Worm (Caenorhabditis elegans): ENCODE measurements around the gene flr-1.

Gene flr-1

ce11 chrX:13444267-13444666, 12.1 kb downstream of the flr-1 start (continued):
- TF ChIP-seq B0261.1 (tag; optimal IDR thresholded peaks at IDR 0.05) (peak; percentile 71), F57C9.4 (tag; optimal IDR thresholded peaks at IDR 0.05) (no peak), repo-1 (tag; optimal IDR thresholded peaks at IDR 0.05) (no peak), lsy-27 (tag; optimal IDR thresholded peaks at IDR 0.05; ENCODE audit: borderline replicate concordance, insufficient read depth) (no peak), snpc-4 (GFP tag; optimal IDR thresholded peaks at IDR 0.05) (no peak), snpc-4 (tag; optimal IDR thresholded peaks at IDR 0.05) (peak in 1 of 4 experiments; percentile 36), nhr-90 (tag; optimal IDR thresholded peaks at IDR 0.05) (peak; percentile 33), rpc-1 (optimal IDR thresholded peaks at IDR 0.05) (peak; percentile 63), rpc-1 (tag; optimal IDR thresholded peaks at IDR 0.05) (peak; percentile 84)

DNA sequence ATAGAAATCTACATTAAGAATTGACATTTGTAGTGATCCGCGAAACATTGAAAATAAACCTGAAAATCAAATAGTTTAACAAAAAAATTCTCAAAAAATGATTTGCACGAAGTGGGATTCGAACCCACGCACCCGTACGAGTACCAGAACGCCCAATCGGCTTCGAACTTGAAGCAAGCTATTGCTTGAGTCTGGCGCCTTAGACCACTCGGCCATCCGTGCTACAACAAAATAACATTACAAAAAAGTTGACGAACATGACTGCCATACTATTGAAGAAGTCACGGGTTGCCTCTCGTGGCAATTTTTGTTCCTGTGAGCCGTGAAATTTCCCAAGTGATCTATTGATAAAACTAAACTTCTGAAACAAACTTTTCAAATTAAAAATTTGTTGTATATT, 13.1 kb downstream of the flr-1 start:
- TF ChIP-seq B0336.3 (GFP tag; IDR thresholded peaks at IDR 0.05): no peak
- peak; percentile 72 for TF ChIP-seq B0261.1 (tag; optimal IDR thresholded peaks at IDR 0.05)
- TF ChIP-seq madf-6 (GFP tag; IDR thresholded peaks at IDR 0.05): 0 out of 2 replicates have a peak, but pooled peaks have one; percentile 18
- no peak for TF ChIP-seq nhr-80 (tag; optimal IDR thresholded peaks at IDR 0.05)
- peak; percentile 84 for TF ChIP-seq tbp1 (GFP tag; optimal IDR thresholded peaks at IDR 0.05)
- no peak for TF ChIP-seq ztf-6 (GFP tag; IDR thresholded peaks at IDR 0.05)
- no peak for TF ChIP-seq somi-1 (GFP tag; optimal IDR thresholded peaks at IDR 0.05)
- no peak for TF ChIP-seq cebp-2 (GFP tag; IDR thresholded peaks at IDR 0.05)
- no peak for TF ChIP-seq ztf-18 (tag; optimal IDR thresholded peaks at IDR 0.05)
- no peak for TF ChIP-seq F52B5.7 (tag; optimal IDR thresholded peaks at IDR 0.05)
- no peak for TF ChIP-seq B0019.2 (GFP tag; conservative IDR thresholded peaks at IDR 0.05)
- no peak for TF ChIP-seq F55B11.4 (tag; optimal IDR thresholded peaks at IDR 0.05; ENCODE audit: borderline replicate concordance, insufficient read depth)
- TF ChIP-seq K12H6.12 (tag; optimal IDR thresholded peaks at IDR 0.05): no peak
- TF ChIP-seq ceh-40 (GFP tag; IDR thresholded peaks at IDR 0.05): no peak
- TF ChIP-seq ccch-3 (GFP tag; optimal IDR thresholded peaks at IDR 0.05): no peak
- no peak for TF ChIP-seq Y67H2A.10 (GFP tag; conservative IDR thresholded peaks at IDR 0.05)
- TF ChIP-seq aptf-3 (GFP tag; IDR thresholded peaks at IDR 0.05): no peak
- TF ChIP-seq zfh-2 (GFP tag; conservative IDR thresholded peaks at IDR 0.05): no peak
- TF ChIP-seq attf-3 (GFP tag; conservative IDR thresholded peaks at IDR 0.05): no peak
- no peak for TF ChIP-seq xnd-1 (tag; optimal IDR thresholded peaks at IDR 0.05)
- TF ChIP-seq dpl-1 (GFP tag; optimal IDR thresholded peaks at IDR 0.05): no peak
- no peak for TF ChIP-seq B0035.1 (tag; optimal IDR thresholded peaks at IDR 0.05)
- TF ChIP-seq ceh-91 (GFP tag; IDR thresholded peaks at IDR 0.05): no peak
- no peak for TF ChIP-seq ekl-4 (GFP tag; IDR thresholded peaks at IDR 0.05)
- no peak for TF ChIP-seq rec-8 (tag; optimal IDR thresholded peaks at IDR 0.05)
- no peak for TF ChIP-seq nfya-2 (GFP tag; IDR thresholded peaks at IDR 0.05)
- TF ChIP-seq attf-6 (GFP tag; IDR thresholded peaks at IDR 0.05): no peak
- no peak for TF ChIP-seq F39B2.1 (GFP tag; IDR thresholded peaks at IDR 0.05)
- no peak for TF ChIP-seq ztf-25 (GFP tag; IDR thresholded peaks at IDR 0.05)
- TF ChIP-seq die-1 (tag; optimal IDR thresholded peaks at IDR 0.05): peak; percentile 64
- no peak for TF ChIP-seq gei-17 (GFP tag; optimal IDR thresholded peaks at IDR 0.05)
- no peak for TF ChIP-seq F37B4.10 (GFP tag; IDR thresholded peaks at IDR 0.05)
- TF ChIP-seq tlf-1 (GFP tag; optimal IDR thresholded peaks at IDR 0.05): no peak
- no peak for TF ChIP-seq lag-1 (GFP tag; IDR thresholded peaks at IDR 0.05)
- TF ChIP-seq ets-4 (GFP tag; optimal IDR thresholded peaks at IDR 0.05): no peak
- TF ChIP-seq pbrm-1 (GFP tag; IDR thresholded peaks at IDR 0.05): peak; percentile 76
- no peak for TF ChIP-seq lsl-1 (GFP tag; optimal IDR thresholded peaks at IDR 0.05)
- no peak for TF ChIP-seq nhr-120 (GFP tag; IDR thresholded peaks at IDR 0.05)
- no peak for TF ChIP-seq bed-1 (GFP tag; IDR thresholded peaks at IDR 0.05)
- TF ChIP-seq egl-44 (GFP tag; IDR thresholded peaks at IDR 0.05): no peak
- TF ChIP-seq snpc-1.3 (tag; optimal IDR thresholded peaks at IDR 0.05; ENCODE audit: insufficient read depth): peak; percentile 63

Data from whole organism, young adult.